Worm (Caenorhabditis elegans): Measurements from ENCODE around the gene fbxb-29.
"Not testable (repeated sequence)": the region's sequence is repeated elsewhere in the genome, so short reads cannot be mapped to it uniquely, and the experiment has no call there.

fbxb-29 gene

DNA sequence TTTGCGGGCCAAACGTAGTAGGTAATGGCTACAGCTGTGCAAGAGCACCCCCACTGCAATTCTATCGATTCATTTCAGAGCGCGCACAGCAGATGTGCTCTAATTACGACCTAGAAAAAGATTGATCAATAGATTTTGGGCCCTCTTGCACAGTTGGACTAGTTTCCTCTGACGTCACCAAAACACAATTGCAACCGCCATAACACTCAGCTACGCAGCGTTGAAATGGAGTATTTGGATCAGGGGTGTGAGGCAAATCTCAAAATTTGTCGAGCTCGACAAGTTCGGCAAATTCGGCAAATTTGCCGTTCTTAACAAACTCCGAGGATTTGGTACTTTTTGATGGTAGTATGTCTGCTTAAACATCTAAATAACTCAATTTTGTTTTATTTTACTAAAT lies 32.4 kb downstream of the fbxb-29 start, which contains the start of gene fbxc-18:
Gene fbxc-18 (minus strand): TSS at position 101 of the 400 bp plus-strand sequence.
- TF ChIP-seq med-1 (GFP tag; optimal IDR thresholded peaks at IDR 0.05; ENCODE audit: insufficient read depth); flt-1 (GFP tag; IDR thresholded peaks at IDR 0.05); tab-1 (GFP tag; IDR thresholded peaks at IDR 0.05): not testable (repeated sequence)

DNA sequence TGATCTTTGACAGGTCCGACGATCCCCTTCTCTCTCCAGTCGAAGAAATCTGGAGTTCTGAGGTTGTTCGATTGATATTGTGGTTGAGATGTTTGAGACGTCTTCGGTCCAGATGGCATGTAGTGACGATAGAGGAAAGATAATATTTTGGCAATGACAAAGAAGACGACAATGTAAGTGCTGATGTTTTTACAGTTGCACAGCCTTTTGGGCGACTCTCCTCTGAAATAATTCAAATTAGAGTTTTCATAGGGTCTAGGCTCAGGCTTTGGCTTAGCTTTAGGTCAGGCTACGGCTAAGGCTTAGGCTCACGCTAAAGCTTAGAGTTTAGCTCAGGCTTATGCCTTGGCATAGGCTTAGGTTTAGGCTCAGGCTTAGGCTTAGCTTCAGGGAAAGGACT lies 37.4 kb downstream of the fbxb-29 start, which contains the start of gene C32B5.13:
Gene C32B5.13 (minus strand): TSS at position 101 of the 400 bp plus-strand sequence.
- no peak for TF ChIP-seq klf-2 (GFP tag; conservative IDR thresholded peaks at IDR 0.05)
- no peak for TF ChIP-seq T22C8.4 (GFP tag; IDR thresholded peaks at IDR 0.05)
- TF ChIP-seq ref-1 (GFP tag; conservative IDR thresholded peaks at IDR 0.05) = no peak
- no peak for TF ChIP-seq tab-1 (GFP tag; IDR thresholded peaks at IDR 0.05)

ce11 chrII:960218-960617 lies 39.2 kb downstream of the fbxb-29 start, which contains the start of the genes C32B5.18 and C32B5.7:
Gene C32B5.18, plus strand, starts transcription at chrII:960518.
Gene C32B5.7, plus strand, starts transcription at chrII:960528.
- TF ChIP-seq klf-2 (GFP tag; conservative IDR thresholded peaks at IDR 0.05) (no peak), T22C8.4 (GFP tag; IDR thresholded peaks at IDR 0.05) (no peak), cog-1 (tag; optimal IDR thresholded peaks at IDR 0.05) (no peak), med-1 (GFP tag; optimal IDR thresholded peaks at IDR 0.05; ENCODE audit: insufficient read depth) (no peak), ref-1 (GFP tag; conservative IDR thresholded peaks at IDR 0.05) (no peak), flt-1 (GFP tag; IDR thresholded peaks at IDR 0.05) (no peak), tab-1 (GFP tag; IDR thresholded peaks at IDR 0.05) (no peak), ztf-23 (GFP tag; IDR thresholded peaks at IDR 0.05) (no peak), ztf-29 (GFP tag; IDR thresholded peaks at IDR 0.05) (no peak)

DNA sequence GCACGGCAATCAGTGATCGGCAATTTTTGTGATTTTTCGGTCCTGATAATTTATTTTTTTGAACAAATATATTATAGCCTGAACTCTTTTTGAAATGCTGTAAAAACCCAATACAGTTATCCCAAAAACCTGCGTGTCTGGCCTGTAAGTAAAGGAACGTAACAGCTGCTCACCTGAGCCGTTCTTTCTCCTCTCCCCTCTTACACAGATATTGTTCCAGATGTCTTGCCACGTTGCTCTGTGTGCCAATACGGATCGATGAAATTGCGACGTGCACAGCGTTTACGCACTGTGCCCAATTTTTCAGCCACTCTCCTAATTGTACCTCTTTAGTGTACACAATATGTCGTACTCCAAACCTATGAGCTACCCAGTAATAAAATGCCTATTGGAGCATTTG lies 40.8 kb downstream of the fbxb-29 start, which contains the start of gene sdz-4:
Gene sdz-4 (plus strand): TSS at position 301 of the 400 bp plus-strand sequence.
- no peak for TF ChIP-seq T22C8.4 (GFP tag; IDR thresholded peaks at IDR 0.05)
- no peak for TF ChIP-seq tab-1 (GFP tag; IDR thresholded peaks at IDR 0.05)
- no peak for TF ChIP-seq ztf-23 (GFP tag; IDR thresholded peaks at IDR 0.05)
- no peak for TF ChIP-seq klf-2 (GFP tag; conservative IDR thresholded peaks at IDR 0.05)
- TF ChIP-seq cog-1 (tag; optimal IDR thresholded peaks at IDR 0.05) = no peak
- no peak for TF ChIP-seq med-1 (GFP tag; optimal IDR thresholded peaks at IDR 0.05; ENCODE audit: insufficient read depth)
- TF ChIP-seq flt-1 (GFP tag; IDR thresholded peaks at IDR 0.05) = no peak

- TF ChIP-seq med-1 (GFP tag; optimal IDR thresholded peaks at IDR 0.05; ENCODE audit: insufficient read depth); ref-1 (GFP tag; conservative IDR thresholded peaks at IDR 0.05); ztf-29 (GFP tag; IDR thresholded peaks at IDR 0.05): not testable (repeated sequence)
Measured at ce11 chrII:954626-955025, 44.8 kb downstream of the fbxb-29 start, which contains the start of gene fbxc-7. Gene fbxc-7, plus strand, starts transcription at chrII:954926.

ce11 chrII:953052-953451 lies 46.3 kb downstream of the fbxb-29 start:
- TF ChIP-seq flt-1 (GFP tag; IDR thresholded peaks at IDR 0.05) (peak; percentile 61; the same call in 1 of the 2 replicates), ztf-23 (GFP tag; IDR thresholded peaks at IDR 0.05) (no peak), ztf-29 (GFP tag; IDR thresholded peaks at IDR 0.05) (0 out of 2 replicates have a peak, but pooled peaks have one; percentile 18)

DNA sequence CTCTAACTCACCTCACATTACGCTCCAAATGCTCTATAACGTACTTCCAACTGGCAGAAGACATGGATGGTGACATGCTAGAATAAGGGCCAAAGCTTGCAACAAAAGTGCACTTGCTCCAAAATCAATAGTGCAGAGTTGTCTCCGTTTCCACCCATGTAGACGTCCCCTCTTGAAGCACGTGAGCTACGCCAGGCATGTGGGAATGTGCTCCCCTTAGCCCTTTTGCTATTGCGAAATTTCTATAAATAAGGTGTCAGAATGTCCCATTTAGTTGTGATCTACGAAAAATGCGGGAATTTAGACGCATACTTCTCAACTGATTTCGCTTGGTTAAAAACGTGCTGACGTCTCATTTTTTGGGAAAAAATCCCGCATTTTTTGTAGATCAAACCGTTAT lies 49.0 kb downstream of the fbxb-29 start:
- TF ChIP-seq flt-1 (GFP tag; IDR thresholded peaks at IDR 0.05) = no peak
- no peak for TF ChIP-seq cog-1 (tag; optimal IDR thresholded peaks at IDR 0.05)
- TF ChIP-seq ztf-29 (GFP tag; IDR thresholded peaks at IDR 0.05) = no peak
- no peak for TF ChIP-seq ztf-23 (GFP tag; IDR thresholded peaks at IDR 0.05)
- no peak for TF ChIP-seq med-1 (GFP tag; optimal IDR thresholded peaks at IDR 0.05; ENCODE audit: insufficient read depth)
- no peak for TF ChIP-seq klf-2 (GFP tag; conservative IDR thresholded peaks at IDR 0.05)
- TF ChIP-seq T22C8.4 (GFP tag; IDR thresholded peaks at IDR 0.05) = no peak
- no peak for TF ChIP-seq ref-1 (GFP tag; conservative IDR thresholded peaks at IDR 0.05)
- no peak for TF ChIP-seq tab-1 (GFP tag; IDR thresholded peaks at IDR 0.05)
